Fruit fly (Drosophila melanogaster): ENCODE data around the gene dos.

Gene dos

DNA sequence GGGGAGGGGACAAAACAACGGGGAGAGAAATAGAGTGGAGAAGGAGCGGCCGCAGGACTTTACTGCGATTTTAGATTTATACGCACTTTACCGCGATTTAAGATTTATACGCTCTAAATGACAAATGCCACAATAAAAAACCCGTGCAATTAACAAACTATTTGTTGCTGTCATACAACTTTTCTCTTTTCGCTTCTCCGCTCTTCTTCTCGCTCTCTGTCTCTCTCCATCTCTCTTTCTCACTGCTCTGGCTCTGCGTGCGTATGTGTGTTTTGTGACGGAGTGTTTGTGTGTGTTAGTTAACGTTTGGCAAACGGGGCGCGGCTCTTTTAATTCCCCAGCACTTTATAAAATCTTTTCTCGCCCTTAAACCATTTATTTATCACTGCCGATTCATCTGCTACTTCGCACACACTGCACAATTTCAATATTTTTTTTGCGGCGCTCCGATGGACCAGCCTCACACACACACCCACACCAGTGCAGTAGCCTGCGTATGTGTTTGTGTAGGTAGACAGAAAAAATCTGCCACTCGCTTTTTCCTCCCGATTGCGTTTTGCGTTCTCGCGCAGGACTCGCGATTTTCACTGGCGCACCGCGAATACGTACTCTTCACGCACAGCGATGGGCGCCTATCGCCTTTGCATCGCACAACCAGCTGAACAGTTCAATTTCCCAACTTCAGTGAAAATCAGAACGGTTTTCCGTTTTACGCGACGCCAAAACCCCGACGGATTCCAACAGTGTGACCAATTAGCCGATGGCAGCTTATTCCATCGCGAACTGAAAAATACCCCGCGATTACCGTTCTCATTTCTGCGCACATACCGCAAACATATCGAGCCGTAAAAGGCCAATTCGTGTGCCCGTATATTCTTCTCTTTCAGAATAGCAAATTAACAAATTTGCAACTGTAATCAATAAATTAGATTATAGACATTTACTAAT, 3.1 kb upstream of the dos start, which contains the start of gene msn (continued):
- peak; percentile 6 for TF ChIP-seq Myb (GFP tag; optimal IDR thresholded peaks at IDR 0.05)
- TF ChIP-seq inv (GFP tag; IDR thresholded peaks at IDR 0.05; ENCODE audit: partially characterized antibody), result peak; percentile 28; the same call in 1 of the 2 replicates
- no peak for TF ChIP-seq Atf3 (GFP tag; optimal IDR thresholded peaks at IDR 0.05)
- peak; percentile 55 for TF ChIP-seq Nf-YC (tag; optimal IDR thresholded peaks at IDR 0.05)
- no peak for TF ChIP-seq TFAM (GFP tag; optimal IDR thresholded peaks at IDR 0.05)
- no peak for TF ChIP-seq CG4730 (GFP tag; IDR thresholded peaks at IDR 0.05)
- peak; percentile 27 for TF ChIP-seq zen (tag; optimal IDR thresholded peaks at IDR 0.05)
- TF ChIP-seq chif (GFP tag; optimal IDR thresholded peaks at IDR 0.05), result no peak
- peak; percentile 14 for TF ChIP-seq CG2120 (GFP tag; optimal IDR thresholded peaks at IDR 0.05)
- peak; percentile 66 for TF ChIP-seq Hand (GFP tag; optimal IDR thresholded peaks at IDR 0.05)
- peak; percentile 60 for TF ChIP-seq BtbVII (GFP tag; optimal IDR thresholded peaks at IDR 0.05)
- TF ChIP-seq az2 (GFP tag; optimal IDR thresholded peaks at IDR 0.05), result no peak
- no peak for TF ChIP-seq Ravus (GFP tag; IDR thresholded peaks at IDR 0.05)
- TF ChIP-seq Mad (GFP tag; optimal IDR thresholded peaks at IDR 0.05), result no peak
- TF ChIP-seq en (GFP tag; optimal IDR thresholded peaks at IDR 0.05), result no peak
- peak; percentile 8 for TF ChIP-seq grau (tag; optimal IDR thresholded peaks at IDR 0.05)
- peak; percentile 88 for TF ChIP-seq Med (GFP tag)
- TF ChIP-seq CG34422 (GFP tag; IDR thresholded peaks at IDR 0.05), result peak; percentile 88; the same call in 2 of the 3 replicates
- TF ChIP-seq fd96Cb (tag; optimal IDR thresholded peaks at IDR 0.05), result no peak
- TF ChIP-seq NfI (GFP tag; optimal IDR thresholded peaks at IDR 0.05), result no peak
- peak; percentile 23; the same call in 1 of the 2 replicates for TF ChIP-seq cas (GFP tag; IDR thresholded peaks at IDR 0.05)
- TF ChIP-seq CG15011 (GFP tag; optimal IDR thresholded peaks at IDR 0.05), result no peak
- TF ChIP-seq Hr78 (GFP tag; optimal IDR thresholded peaks at IDR 0.05), result peak in 1 of 2 experiments; percentile 46
- no peak for TF ChIP-seq toy (GFP tag; IDR thresholded peaks at IDR 0.05)
- peak in 1 of 3 experiments; percentile 77 for TF ChIP-seq Stat92E (GFP tag; optimal IDR thresholded peaks at IDR 0.05)
- peak; percentile 40 for TF ChIP-seq pb (GFP tag; optimal IDR thresholded peaks at IDR 0.05)
- TF ChIP-seq sc (optimal IDR thresholded peaks at IDR 0.05), result no peak
- TF ChIP-seq sc (GFP tag; optimal IDR thresholded peaks at IDR 0.05), result no peak
- TF ChIP-seq CG16815 (GFP tag; optimal IDR thresholded peaks at IDR 0.05), result no peak
- no peak for TF ChIP-seq slp2 (GFP tag; optimal IDR thresholded peaks at IDR 0.05)
- no peak for TF ChIP-seq CG9437 (GFP tag; optimal IDR thresholded peaks at IDR 0.05)
- TF ChIP-seq CG18599 (GFP tag; optimal IDR thresholded peaks at IDR 0.05), result peak; percentile 36
- TF ChIP-seq CG4328 (GFP tag; optimal IDR thresholded peaks at IDR 0.05), result no peak
- TF ChIP-seq CG10565 (GFP tag; optimal IDR thresholded peaks at IDR 0.05), result no peak
- TF ChIP-seq CG14014 (GFP tag; IDR thresholded peaks at IDR 0.05), result peak; percentile 40; the same call in 1 of the 2 replicates
- peak; percentile 61 for TF ChIP-seq rib (GFP tag; IDR thresholded peaks at IDR 0.05)
- peak; percentile 39; the same call in 1 of the 2 replicates for TF ChIP-seq Drgx (GFP tag; IDR thresholded peaks at IDR 0.05)
- no peak for TF ChIP-seq Xbp1 (GFP tag; optimal IDR thresholded peaks at IDR 0.05)
- TF ChIP-seq CG8089 (GFP tag; optimal IDR thresholded peaks at IDR 0.05), result no peak
- peak; percentile 67 for TF ChIP-seq bbx (GFP tag; IDR thresholded peaks at IDR 0.05; ENCODE audit: partially characterized antibody)
- TF ChIP-seq CG2202 (tag; optimal IDR thresholded peaks at IDR 0.05), result peak; percentile 16
- TF ChIP-seq Fer3 (tag; optimal IDR thresholded peaks at IDR 0.05), result peak; percentile 14
- no peak for TF ChIP-seq oc (tag; optimal IDR thresholded peaks at IDR 0.05)
- TF ChIP-seq sens-2 (GFP tag; IDR thresholded peaks at IDR 0.05), result 0 out of 2 replicates have a peak, but pooled peaks have one; percentile 7
- TF ChIP-seq Hey (tag; optimal IDR thresholded peaks at IDR 0.05), result no peak
- TF ChIP-seq CG33213 (GFP tag; optimal IDR thresholded peaks at IDR 0.05), result peak; percentile 63
- TF ChIP-seq cg (GFP tag; optimal IDR thresholded peaks at IDR 0.05), result peak; percentile 100
- peak; percentile 24 for TF ChIP-seq MTF-1 (GFP tag; optimal IDR thresholded peaks at IDR 0.05; ENCODE audit: borderline replicate concordance)
